Worm (Caenorhabditis elegans) whole organism, L1 larva: ENCODE data around the gene H05C05.1.

Source experiments
- ama-1 ChIP-seq: fragments of 150-350 bp; optimal IDR thresholded peaks from 2 replicates; lab custom pipeline; 2014
- egl-27 ChIP-seq, 2 experiments: fragments of 150-350 bp in 1 of 2; sonication (generic microtip); optimal IDR thresholded peaks; 3 replicates each; lab custom pipeline; 2017 to 2018; ENCODE audit warnings: missing biosample characterization in 2 of 2, missing genetic modification characterization in 2 of 2, missing genetic modification reagents in 2 of 2
- lin-13 ChIP-seq: fragments of 150-350 bp; optimal IDR thresholded peaks from 2 replicates; lab custom pipeline; 2014; ENCODE audit warnings: missing biosample characterization, missing genetic modification reagents, missing genetic modification characterization
- lin-39 ChIP-seq: fragments of 150-350 bp; optimal IDR thresholded peaks from 2 replicates; lab custom pipeline; 2014; ENCODE audit warnings: missing biosample characterization, missing genetic modification reagents, missing genetic modification characterization

- TF ChIP-seq lin-13 (GFP tag; lab: Kevin White, UChicago) (no peak), ama-1 (lab: Kevin White, UChicago) (no peak), lin-39 (tag; lab: Kevin White, UChicago) (no peak), egl-27 (tag; optimal IDR thresholded peaks at IDR 0.05; lab: Kevin White, UChicago) (no peak)
Observed at ce11 chrIII:2904164-2904563, 42.8 kb upstream of the H05C05.1 start.
